Fruit fly (Drosophila melanogaster) Kc167 (cell line): Measurements from ENCODE around the gene EMC5.
A peak's percentile ranks its signal among the peaks of the same experiment; 100 is the strongest.

Source experiments
- Myc ChIP-seq: fragments of >200 bp; optimal IDR thresholded peaks from 2 replicates; lab custom pipeline; 2017; ENCODE audit warnings: missing external identifiers
- Sin3A ChIP-seq: fragments of >200 bp; optimal IDR thresholded peaks from 2 replicates; lab custom pipeline; 2018; ENCODE audit warnings: missing external identifiers
- h ChIP-seq: fragments of >200 bp; optimal IDR thresholded peaks from 3 replicates; lab custom pipeline; 2018; ENCODE audit warnings: missing external identifiers
- insv ChIP-seq: fragments of >200 bp; optimal IDR thresholded peaks from 3 replicates; lab custom pipeline; 2018; ENCODE audit warnings: missing external identifiers
- psq ChIP-seq: fragments of >200 bp; optimal IDR thresholded peaks from 2 replicates; lab custom pipeline; 2017; ENCODE audit warnings: missing external identifiers
- ttk ChIP-seq: sonication (Bioruptor generic); optimal IDR thresholded peaks from 2 replicates; lab custom pipeline; 2017; ENCODE audit warnings: missing external identifiers

Gene EMC5

DNA sequence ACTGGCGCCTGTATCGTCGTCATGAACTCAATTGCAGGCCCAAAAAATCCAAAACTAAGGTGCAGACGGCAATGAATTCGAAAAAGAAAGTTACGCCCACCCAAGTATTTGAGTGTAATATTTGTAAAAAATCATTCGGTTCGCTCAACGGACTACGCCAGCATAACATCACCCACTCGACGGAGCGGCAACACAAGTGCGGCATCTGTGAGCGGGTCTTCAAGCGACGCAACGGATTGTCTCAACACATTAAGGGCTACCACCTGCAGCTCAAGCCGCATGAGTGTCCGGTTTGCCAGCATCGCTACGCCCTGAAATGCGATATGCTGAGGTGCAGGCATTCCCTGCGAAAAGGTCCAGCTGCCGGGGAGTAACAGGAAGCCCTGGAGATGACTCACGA is 10.8 kb upstream of the EMC5 start:
- TF ChIP-seq Sin3A (lab: Kevin White, UChicago): no peak
- no peak for TF ChIP-seq insv (lab: Kevin White, UChicago)
- TF ChIP-seq ttk (lab: Kevin White, UChicago): no peak

DNA sequence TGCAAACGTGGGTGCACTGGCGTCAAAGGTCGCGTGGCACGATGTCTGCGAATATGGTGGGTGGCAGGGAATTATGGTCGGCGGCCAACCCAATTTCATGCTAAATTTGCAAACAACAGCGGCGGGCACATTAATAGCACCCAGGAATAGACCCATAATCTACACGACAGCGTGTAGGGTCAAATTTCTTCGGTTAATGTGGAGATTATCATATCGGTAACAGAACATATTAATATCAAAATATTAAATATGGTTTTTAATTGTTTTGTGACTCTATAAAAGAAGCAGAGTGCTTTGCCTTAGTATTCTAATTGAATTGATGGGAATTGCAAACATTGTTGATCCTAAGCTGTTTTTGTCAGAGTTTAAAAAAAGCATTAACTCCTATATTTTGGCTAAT is 8.6 kb upstream of the EMC5 start:
- TF ChIP-seq psq (lab: Kevin White, UChicago) (no peak), Sin3A (lab: Kevin White, UChicago) (no peak), ttk (lab: Kevin White, UChicago) (no peak), Myc (lab: Kevin White, UChicago) (no peak), h (lab: Kevin White, UChicago) (no peak), insv (lab: Kevin White, UChicago) (no peak)

DNA sequence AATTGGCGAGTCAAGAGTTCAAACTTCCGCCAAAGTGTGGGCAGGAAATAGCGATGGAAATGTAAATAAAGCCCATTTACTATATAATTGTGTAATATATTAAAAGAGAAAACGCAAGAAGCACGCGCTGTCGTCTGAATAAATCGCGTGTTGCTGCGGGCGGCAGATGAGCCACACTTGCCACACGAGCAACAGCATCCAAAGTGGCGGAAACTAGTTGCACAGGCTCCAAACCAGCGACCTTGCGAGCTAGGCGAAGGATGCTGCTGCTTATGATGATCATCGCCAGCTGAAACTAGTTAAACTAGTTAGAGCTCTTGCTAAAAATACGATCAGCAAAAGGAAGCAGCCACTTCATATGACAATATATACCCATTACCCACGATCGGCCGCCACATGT is 8.1 kb upstream of the EMC5 start:
- TF ChIP-seq Sin3A (lab: Kevin White, UChicago) (no peak), h (lab: Kevin White, UChicago) (no peak), insv (lab: Kevin White, UChicago) (no peak), ttk (lab: Kevin White, UChicago) (no peak), psq (lab: Kevin White, UChicago) (no peak), Myc (lab: Kevin White, UChicago) (no peak)

DNA sequence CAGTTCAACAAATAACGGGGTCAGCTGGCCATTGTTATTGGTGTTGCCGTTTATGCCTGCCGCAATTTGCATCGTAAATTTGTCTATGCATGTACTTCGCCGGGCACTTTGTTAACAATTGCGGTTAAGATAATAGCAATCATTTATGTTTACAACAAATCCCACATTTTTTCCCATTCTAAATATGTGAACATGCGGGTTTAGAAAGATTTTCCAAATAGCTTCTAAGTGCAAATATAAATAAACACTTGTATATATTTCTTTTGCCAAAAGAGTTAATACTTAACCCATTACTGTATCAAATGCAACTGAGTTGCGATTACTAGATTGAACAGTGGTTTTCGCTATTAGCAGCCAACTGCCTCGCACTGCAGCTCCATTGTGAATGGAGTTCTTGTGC is 6.5 kb upstream of the EMC5 start:
- TF ChIP-seq Myc (lab: Kevin White, UChicago) (no peak), Sin3A (lab: Kevin White, UChicago) (no peak), h (lab: Kevin White, UChicago) (no peak), psq (lab: Kevin White, UChicago) (no peak), ttk (lab: Kevin White, UChicago) (no peak), insv (lab: Kevin White, UChicago) (no peak)

DNA sequence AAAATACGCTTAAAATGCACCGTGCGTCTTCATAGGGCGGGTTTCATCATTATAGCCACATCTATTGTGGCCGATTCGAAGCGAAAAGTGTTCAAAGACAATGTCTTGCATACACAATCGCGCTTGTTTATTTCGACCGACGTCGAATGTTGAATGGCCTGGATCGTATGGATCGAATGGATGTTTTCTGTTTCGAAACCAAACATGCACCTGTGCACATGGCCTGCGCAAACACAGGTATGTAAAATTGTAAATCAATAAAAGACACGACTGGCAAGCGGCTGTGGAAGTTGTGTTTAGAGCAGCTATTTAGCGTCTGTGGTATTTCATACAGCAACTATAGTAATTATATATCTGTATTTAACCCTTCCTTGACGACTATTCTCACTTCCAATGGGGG is 6.0 kb upstream of the EMC5 start:
- no peak for TF ChIP-seq Sin3A (lab: Kevin White, UChicago)
- no peak for TF ChIP-seq ttk (lab: Kevin White, UChicago)
- TF ChIP-seq insv (lab: Kevin White, UChicago): no peak
- TF ChIP-seq h (lab: Kevin White, UChicago): no peak
- no peak for TF ChIP-seq Myc (lab: Kevin White, UChicago)
- no peak for TF ChIP-seq psq (lab: Kevin White, UChicago)

DNA sequence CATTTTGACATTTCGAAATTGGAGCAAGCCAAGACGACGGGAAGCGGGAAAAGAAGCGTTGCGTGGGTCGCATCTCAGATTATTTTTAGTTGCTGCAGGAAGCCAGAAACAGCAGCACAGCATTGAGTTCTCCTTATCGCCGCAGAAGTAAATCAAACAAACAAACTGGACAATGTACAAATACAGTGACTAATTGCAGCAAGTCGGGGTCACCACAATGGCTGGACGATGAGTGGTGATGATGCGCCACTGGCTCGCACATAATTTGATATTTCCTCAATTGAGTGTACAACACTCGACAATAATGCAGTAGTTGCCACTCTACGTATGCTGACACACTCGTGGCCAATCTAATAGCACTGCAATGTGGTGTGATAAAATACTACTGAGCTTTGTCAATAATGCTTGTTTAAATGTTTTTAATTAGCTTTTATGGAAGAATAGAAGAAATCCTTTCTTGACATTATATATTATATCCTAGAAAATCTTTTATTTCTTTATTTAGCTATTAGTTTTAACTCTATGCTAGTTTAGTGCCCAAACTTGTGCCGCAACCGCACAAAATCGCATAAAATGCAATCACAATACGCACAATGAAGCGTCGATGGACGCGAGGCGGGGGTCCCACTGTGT is 5.4 kb upstream of the EMC5 start:
- TF ChIP-seq ttk (lab: Kevin White, UChicago): no peak
- TF ChIP-seq Myc (lab: Kevin White, UChicago): no peak

DNA sequence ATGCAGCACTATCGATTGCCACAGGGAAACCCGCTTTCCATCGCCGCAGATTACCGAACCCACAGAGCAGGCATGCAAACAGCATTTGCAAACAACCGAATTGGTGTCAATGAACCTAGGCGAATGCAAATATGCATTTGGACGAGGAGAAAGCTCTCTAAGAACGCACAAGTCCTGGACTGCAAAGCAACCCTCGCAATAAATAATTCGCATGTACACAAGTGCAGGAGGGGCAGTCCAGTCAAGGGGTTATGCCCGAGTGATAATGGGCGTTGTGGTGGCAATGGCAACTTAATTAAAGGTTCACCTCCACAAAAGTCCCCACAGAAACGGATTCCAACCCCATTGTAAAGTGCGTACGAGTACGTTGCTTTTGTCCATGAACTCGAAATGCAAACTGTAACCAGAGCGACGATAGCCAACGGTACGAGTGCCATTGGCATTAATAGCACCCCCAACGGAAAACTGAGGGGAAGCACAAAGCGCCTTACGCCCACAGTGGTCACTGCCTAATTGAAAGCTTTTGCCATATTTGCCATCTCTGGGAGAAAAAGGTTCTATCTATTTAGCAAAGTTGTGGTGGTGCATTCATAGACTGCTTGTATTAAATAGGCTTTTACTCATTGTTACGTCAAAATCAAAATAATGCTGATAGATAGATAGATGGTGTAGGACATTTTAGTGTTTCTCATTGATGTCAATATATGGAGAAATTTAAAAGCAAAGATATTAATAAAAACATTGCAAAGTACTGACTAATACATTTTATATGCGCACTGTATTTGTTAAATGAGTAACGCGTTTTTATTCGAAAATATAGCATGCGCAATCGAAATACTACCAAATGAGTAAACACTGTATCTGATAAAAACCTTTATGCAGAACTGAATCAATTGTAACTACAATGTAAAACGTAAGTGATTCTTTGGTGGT is 4.4 kb upstream of the EMC5 start:
- TF ChIP-seq psq (lab: Kevin White, UChicago) (no peak), ttk (lab: Kevin White, UChicago) (no peak), Myc (lab: Kevin White, UChicago) (no peak), h (lab: Kevin White, UChicago) (no peak), insv (lab: Kevin White, UChicago) (no peak), Sin3A (lab: Kevin White, UChicago) (no peak)

DNA sequence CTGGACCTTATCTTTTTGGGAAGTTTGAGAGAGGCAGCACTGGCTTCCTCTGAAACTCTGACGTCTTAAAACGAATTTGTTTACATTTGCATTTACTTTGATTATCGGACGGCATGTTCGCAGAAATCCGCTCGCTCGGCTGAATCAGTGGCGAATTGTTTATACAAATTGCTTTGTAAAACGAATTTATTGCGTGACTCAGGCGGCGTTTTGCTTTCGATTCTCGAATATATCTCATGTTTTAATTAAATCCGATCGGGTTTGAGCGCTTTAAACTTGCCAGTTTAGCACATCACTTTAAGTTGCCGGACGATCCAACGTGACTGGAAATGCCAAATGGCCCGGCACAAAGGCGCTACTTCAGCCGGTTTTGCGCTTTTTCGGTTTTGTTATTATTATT is 3.3 kb upstream of the EMC5 start:
- TF ChIP-seq ttk (lab: Kevin White, UChicago) (no peak), h (lab: Kevin White, UChicago) (no peak), insv (lab: Kevin White, UChicago) (no peak), psq (lab: Kevin White, UChicago) (no peak), Sin3A (lab: Kevin White, UChicago) (no peak), Myc (lab: Kevin White, UChicago) (no peak)

DNA sequence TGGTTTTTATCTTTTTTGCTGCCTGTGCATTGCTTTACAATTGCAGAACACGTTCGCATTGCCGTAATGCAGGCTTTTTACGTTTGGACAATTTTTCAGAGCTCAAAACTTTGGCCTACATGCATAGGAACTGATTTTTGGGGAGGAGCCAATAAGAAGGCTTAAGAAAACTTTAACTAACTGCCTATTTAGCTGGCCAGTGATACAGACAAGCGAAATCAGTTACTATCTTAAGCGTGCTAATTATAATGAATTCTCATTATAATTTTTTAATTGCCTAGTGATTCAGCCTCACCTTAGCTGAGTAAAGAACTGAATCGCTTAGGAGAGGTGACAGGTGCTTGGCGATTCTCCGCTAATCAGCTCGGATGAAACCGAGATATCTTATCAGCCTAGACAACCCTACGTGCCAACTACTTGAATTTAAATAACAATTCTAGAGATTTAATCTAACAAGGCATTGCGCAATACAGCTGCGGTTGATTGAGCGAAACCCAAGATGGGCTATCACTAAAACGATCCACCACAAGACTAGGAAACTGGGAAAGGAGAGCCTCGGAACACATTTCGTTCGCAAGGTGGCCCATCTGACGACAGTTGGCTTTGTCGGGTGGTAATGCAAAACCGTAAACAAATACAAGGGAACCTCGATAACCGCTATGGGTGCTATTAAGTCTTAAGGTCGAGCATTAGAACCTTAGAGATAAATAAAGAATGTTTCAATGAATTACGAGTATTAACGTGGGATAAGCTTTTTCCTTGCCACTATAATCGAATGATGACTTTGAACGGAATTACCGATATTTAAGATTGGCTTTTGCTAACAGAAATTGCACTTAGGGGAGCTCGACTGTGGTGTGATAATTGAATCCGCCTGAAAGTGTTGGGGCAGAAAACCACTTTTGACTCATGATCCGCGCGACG is 2.0 kb upstream of the EMC5 start:
- TF ChIP-seq ttk (lab: Kevin White, UChicago) (no peak), Sin3A (lab: Kevin White, UChicago) (no peak), psq (lab: Kevin White, UChicago) (no peak), insv (lab: Kevin White, UChicago) (no peak), Myc (lab: Kevin White, UChicago) (no peak), h (lab: Kevin White, UChicago) (no peak)

DNA sequence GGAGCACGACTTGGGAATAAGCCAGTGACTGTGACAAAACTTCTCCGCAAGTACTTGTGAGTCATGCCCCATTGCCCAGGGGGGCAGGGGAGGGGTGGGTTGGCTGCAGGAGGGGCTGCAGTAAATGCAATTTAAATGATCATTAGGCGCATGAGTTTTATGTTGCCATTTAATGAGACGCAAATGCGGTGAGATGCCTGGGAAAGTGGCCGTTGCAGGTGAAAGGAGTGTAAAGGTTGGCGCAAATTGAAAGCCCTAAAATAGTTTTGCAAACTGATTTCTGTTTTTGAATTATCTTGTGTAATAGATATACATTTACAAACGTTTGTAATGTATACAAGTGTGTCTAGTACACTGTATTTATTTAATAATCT is 1.4 kb upstream of the EMC5 start:
- TF ChIP-seq Sin3A (lab: Kevin White, UChicago): no peak
- TF ChIP-seq ttk (lab: Kevin White, UChicago): peak; percentile 92
- no peak for TF ChIP-seq psq (lab: Kevin White, UChicago)
- no peak for TF ChIP-seq insv (lab: Kevin White, UChicago)
- no peak for TF ChIP-seq h (lab: Kevin White, UChicago)
- TF ChIP-seq Myc (lab: Kevin White, UChicago): no peak

DNA sequence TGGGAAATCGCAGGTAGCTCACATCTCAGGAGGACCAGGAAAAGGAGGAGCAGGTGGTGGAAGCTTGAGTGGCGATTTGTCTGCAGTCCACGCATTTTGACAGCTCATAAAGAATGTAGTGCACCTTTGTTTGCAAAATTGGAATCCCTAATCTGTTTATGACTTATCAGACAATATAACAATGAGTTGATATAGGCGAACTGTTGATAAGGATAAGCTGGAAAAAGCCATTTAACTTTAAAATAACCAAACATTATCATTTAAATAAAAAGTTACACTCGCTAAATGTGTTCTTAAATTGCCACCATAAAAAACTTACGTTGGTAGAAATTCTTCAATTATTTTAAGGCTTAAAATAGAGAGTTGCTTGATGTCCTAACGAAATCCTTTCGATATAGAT is 2.6 kb downstream of the EMC5 start, which contains the start of gene CG15170:
Gene CG15170 (minus strand): TSS at position 101 of the 400 bp plus-strand sequence.
- TF ChIP-seq psq (lab: Kevin White, UChicago) (no peak), insv (lab: Kevin White, UChicago) (no peak), Myc (lab: Kevin White, UChicago) (no peak), h (lab: Kevin White, UChicago) (no peak), Sin3A (lab: Kevin White, UChicago) (no peak), ttk (lab: Kevin White, UChicago) (no peak)
